Worm (Caenorhabditis elegans) whole organism, L1 larva: Measurements from ENCODE around the gene C06A12.3.

Experiments
- aly-2 ChIP-seq: fragments of 150-350 bp; optimal IDR thresholded peaks from 2 replicates; lab custom pipeline; 2014; ENCODE audit warnings: missing biosample characterization, missing genetic modification characterization
- elt-2 ChIP-seq: sonication (generic microtip); optimal IDR thresholded peaks from 2 replicates; lab custom pipeline; 2016; ENCODE audit warnings: missing genetic modification characterization, mild to moderate bottlenecking, inconsistent platforms, missing compliant biosample characterization, missing genetic modification reagents
- nhr-11 ChIP-seq: fragments of 150-350 bp; optimal IDR thresholded peaks from 2 replicates; lab custom pipeline; 2014; ENCODE audit warnings: missing biosample characterization, missing genetic modification characterization

- no peak for TF ChIP-seq aly-2 (tag; lab: Kevin White, UChicago)
- no peak for TF ChIP-seq elt-2 (tag; lab: Kevin White, UChicago)
- no peak for TF ChIP-seq nhr-11 (tag; lab: Kevin White, UChicago)
Measured at ce11 chrIV:17463108-17463608, 35.6 kb downstream of the C06A12.3 start, which contains the start of gene F11E6.10.
